Worm (Caenorhabditis elegans) whole organism, young adult: ENCODE measurements around the gene ncs-3.

Source experiments
- F49E8.2 ChIP-seq: sonication (generic microtip); optimal IDR thresholded peaks from 3 replicates; lab custom pipeline; 2017; ENCODE audit warnings: missing genetic modification characterization, mild to moderate bottlenecking, missing compliant biosample characterization, antibody characterized with exemption, moderate library complexity; ENCODE audit not compliant: insufficient read depth
- F52B5.7 ChIP-seq: sonication (generic microtip); optimal IDR thresholded peaks from 2 replicates; lab custom pipeline; 2016; ENCODE audit warnings: mild to moderate bottlenecking, missing genetic modification characterization, missing compliant biosample characterization
- ama-1 ChIP-seq, 3 experiments: fragments of 150-350 bp in 1 of 3; sonication (generic microtip) in 2 of 3; optimal IDR thresholded peaks; 2 replicates each; lab custom pipeline; 2014 to 2018; ENCODE audit warnings: missing biosample characterization in 2 of 3, missing genetic modification characterization in 2 of 3, missing genetic modification reagents in 2 of 3
- nfyb-1 ChIP-seq: fragments of 200-800 bp; sonication (Bioruptor generic); IDR thresholded peaks from 2 replicates; pipeline ENCODE4 v1.3.6; 2022; ENCODE audit warnings: missing genetic modification reagents, missing genetic modification characterization, missing compliant biosample characterization
- nhr-90 ChIP-seq: sonication (generic microtip); optimal IDR thresholded peaks from 2 replicates; lab custom pipeline; 2016; ENCODE audit warnings: missing genotype, mild to moderate bottlenecking, missing genetic modification characterization, missing compliant biosample characterization
- pha-4 ChIP-seq: fragments of 150-350 bp; sonication (generic microtip); optimal IDR thresholded peaks from 2 replicates; lab custom pipeline; 2014; ENCODE audit warnings: missing biosample characterization, missing genetic modification reagents, missing genetic modification characterization

DNA sequence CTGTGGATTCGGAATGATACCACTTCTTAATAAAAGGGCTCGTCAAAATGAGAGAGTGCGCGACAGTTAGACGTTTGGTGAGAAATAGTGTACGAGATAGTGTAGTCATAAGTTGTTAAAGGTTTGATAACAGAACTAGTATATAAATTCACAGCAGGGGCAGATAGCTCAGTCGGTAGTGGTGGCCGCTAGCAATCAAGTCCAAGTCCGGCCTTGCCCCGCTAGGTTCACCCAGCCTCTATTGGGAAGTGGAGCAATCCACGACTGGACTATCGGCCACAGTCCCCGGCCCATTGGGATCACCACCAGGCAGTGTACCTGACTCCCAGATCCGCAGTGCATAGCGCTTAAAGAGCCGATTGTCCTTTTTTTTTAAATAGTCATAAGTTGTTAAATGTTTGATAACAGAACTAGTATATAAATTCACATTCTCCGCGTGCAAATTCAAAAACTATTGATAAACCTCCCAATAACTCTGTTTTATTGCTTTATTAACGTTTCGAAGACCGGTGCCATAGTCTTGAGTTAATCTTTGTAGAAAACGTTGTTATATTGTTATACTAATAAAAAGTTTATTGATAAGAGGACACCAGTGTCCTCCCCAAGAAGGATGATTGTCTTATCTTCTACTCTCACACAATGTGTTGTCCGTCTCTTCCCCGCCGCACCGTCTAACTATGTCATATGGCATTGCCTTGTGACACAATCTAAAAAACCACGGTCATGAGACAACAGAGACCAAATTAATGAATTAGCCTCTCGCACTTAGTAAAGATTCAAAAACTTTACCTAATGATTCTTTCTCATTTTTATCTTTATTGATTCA lies 43.0 kb upstream of the ncs-3 start:
- TF ChIP-seq pha-4 (tag; lab: Kevin White, UChicago) (no peak), ama-1 (optimal IDR thresholded peaks at IDR 0.05; lab: Kevin White, UChicago) (peak; percentile 56), ama-1 (GFP tag; optimal IDR thresholded peaks at IDR 0.05; lab: Kevin White, UChicago) (no peak), nfyb-1 (GFP tag; lab: Robert Waterston, UW) (peak; percentile 48), F49E8.2 (tag; lab: Kevin White, UChicago) (no peak), F52B5.7 (tag; lab: Kevin White, UChicago) (no peak), nhr-90 (tag; lab: Kevin White, UChicago) (peak; percentile 27)
